Fruit fly (Drosophila melanogaster) whole organism, embryonic: ENCODE results near the gene CG9919.

Experiments
- Antp ChIP-seq: fragments of 200-800 bp; sonication (Bioruptor generic); optimal IDR thresholded peaks from 3 replicates; lab custom pipeline; 2016; ENCODE audit warnings: missing biosample characterization, missing genetic modification characterization
- Bteb2 ChIP-seq: fragments of 200-800 bp; sonication (Bioruptor generic); optimal IDR thresholded peaks from 2 replicates; lab custom pipeline; 2016; ENCODE audit warnings: missing biosample characterization, missing genetic modification characterization
- C15 ChIP-seq: fragments of 200-800 bp; sonication (Bioruptor generic); IDR thresholded peaks from 3 replicates; pipeline ENCODE4 v1.3.6; 2022; ENCODE audit warnings: missing biosample characterization, missing genetic modification characterization
- CG10543 ChIP-seq: fragments of 200-800 bp; sonication (Bioruptor generic); optimal IDR thresholded peaks from 3 replicates; lab custom pipeline; 2017; ENCODE audit warnings: missing biosample characterization, mild to moderate bottlenecking, missing genetic modification characterization, moderate library complexity
- CG11085 ChIP-seq: fragments of 200-800 bp; sonication (Bioruptor generic); IDR thresholded peaks from 2 replicates; pipeline ENCODE4 v1.3.6; 2022; ENCODE audit warnings: missing biosample characterization, missing genetic modification characterization
- CG11504 ChIP-seq: fragments of 200-800 bp; sonication (Bioruptor generic); optimal IDR thresholded peaks from 3 replicates; lab custom pipeline; 2019; ENCODE audit warnings: missing biosample characterization, mild to moderate bottlenecking, missing genetic modification characterization, moderate library complexity
- CG12071 ChIP-seq: fragments of 200-800 bp; sonication (Bioruptor generic); optimal IDR thresholded peaks from 3 replicates; lab custom pipeline; 2018; ENCODE audit warnings: missing biosample characterization, mild to moderate bottlenecking, missing genetic modification characterization
- CG12104 ChIP-seq: fragments of 200-800 bp; sonication (Bioruptor generic); optimal IDR thresholded peaks from 3 replicates; lab custom pipeline; 2016; ENCODE audit warnings: missing biosample characterization, missing genetic modification characterization
- CG13424 ChIP-seq: fragments of 200-800 bp; sonication (Bioruptor generic); optimal IDR thresholded peaks from 2 replicates; lab custom pipeline; 2019; ENCODE audit warnings: missing biosample characterization, mild to moderate bottlenecking, missing genetic modification characterization, moderate library complexity
- CG14965 ChIP-seq: fragments of 200-800 bp; sonication (Bioruptor generic); optimal IDR thresholded peaks from 2 replicates; lab custom pipeline; 2016; ENCODE audit warnings: missing biosample characterization, missing genetic modification characterization, borderline replicate concordance
- CG1529 ChIP-seq: fragments of 200-800 bp; sonication (Bioruptor generic); optimal IDR thresholded peaks from 3 replicates; lab custom pipeline; 2018; ENCODE audit warnings: missing biosample characterization, missing genetic modification characterization
- CG17912 ChIP-seq: fragments of 200-800 bp; sonication (Bioruptor generic); optimal IDR thresholded peaks from 2 replicates; lab custom pipeline; 2018; ENCODE audit warnings: missing biosample characterization, mild to moderate bottlenecking, missing genetic modification characterization
- CG18262 ChIP-seq: fragments of 200-800 bp; optimal IDR thresholded peaks from 3 replicates; lab custom pipeline; 2019; ENCODE audit warnings: missing biosample characterization, mild to moderate bottlenecking, missing genetic modification characterization, moderate library complexity
- CG18764 ChIP-seq: fragments of 200-800 bp; sonication (Bioruptor generic); optimal IDR thresholded peaks from 3 replicates; lab custom pipeline; 2016; ENCODE audit warnings: missing biosample characterization, missing genetic modification characterization
- CG2889 ChIP-seq: fragments of 200-800 bp; sonication (Bioruptor generic); IDR thresholded peaks from 3 replicates; pipeline ENCODE4 v1.3.6; 2022; ENCODE audit warnings: missing biosample characterization, missing genetic modification characterization
- CG31365 ChIP-seq: fragments of 200-800 bp; sonication (Bioruptor generic); optimal IDR thresholded peaks from 2 replicates; lab custom pipeline; 2018; ENCODE audit warnings: missing biosample characterization, mild to moderate bottlenecking, missing genetic modification characterization
- CG3163 ChIP-seq: fragments of 200-800 bp; sonication (Bioruptor generic); optimal IDR thresholded peaks from 3 replicates; lab custom pipeline; 2016; ENCODE audit warnings: missing biosample characterization, missing genetic modification characterization
- CG32532 ChIP-seq: fragments of 200-800 bp; sonication (Bioruptor generic); IDR thresholded peaks from 2 replicates; pipeline ENCODE4 v1.3.6; 2022; ENCODE audit warnings: missing biosample characterization, missing genetic modification characterization
- CG34422 ChIP-seq: fragments of 200-800 bp; sonication (Bioruptor generic); IDR thresholded peaks from 3 replicates; pipeline ENCODE4 v1.3.6; 2022; ENCODE audit warnings: missing biosample characterization, missing genetic modification characterization
- CG5180 ChIP-seq: fragments of 200-800 bp; sonication (Bioruptor generic); optimal IDR thresholded peaks from 3 replicates; lab custom pipeline; 2017; ENCODE audit warnings: missing biosample characterization, missing genetic modification characterization, mild to moderate bottlenecking, moderate library complexity, missing genetic modification reagents
- CG6654 ChIP-seq: fragments of 200-800 bp; sonication (Bioruptor generic); optimal IDR thresholded peaks from 2 replicates; lab custom pipeline; 2017; ENCODE audit warnings: missing biosample characterization, mild to moderate bottlenecking, missing genetic modification characterization
- Dbx ChIP-seq: fragments of 200-800 bp; sonication (Bioruptor generic); IDR thresholded peaks from 3 replicates; pipeline ENCODE4 v1.3.6; 2022; ENCODE audit warnings: missing biosample characterization, missing genetic modification characterization
- Dip3 ChIP-seq: fragments of 200-800 bp; sonication (Bioruptor generic); optimal IDR thresholded peaks from 3 replicates; lab custom pipeline; 2016; ENCODE audit warnings: missing biosample characterization, missing genetic modification characterization
- Dp ChIP-seq: fragments of 200-800 bp; sonication (Bioruptor generic); optimal IDR thresholded peaks from 2 replicates; lab custom pipeline; 2018; ENCODE audit warnings: missing biosample characterization, mild to moderate bottlenecking, missing genetic modification characterization, moderate library complexity
- ERR ChIP-seq: fragments of 200-800 bp; sonication (Bioruptor generic); optimal IDR thresholded peaks from 2 replicates; lab custom pipeline; 2016; ENCODE audit warnings: missing biosample characterization, missing genetic modification characterization
- Elba2 ChIP-seq: fragments of 200-800 bp; sonication (Bioruptor generic); optimal IDR thresholded peaks from 3 replicates; lab custom pipeline; 2016; ENCODE audit warnings: missing biosample characterization, missing genetic modification characterization
- Hr3 ChIP-seq: fragments of 200-800 bp; sonication (Bioruptor generic); optimal IDR thresholded peaks from 3 replicates; lab custom pipeline; 2016; ENCODE audit warnings: missing biosample characterization, missing genetic modification characterization
- Myb ChIP-seq: fragments of 200-800 bp; sonication (Bioruptor generic); optimal IDR thresholded peaks from 2 replicates; lab custom pipeline; 2016; ENCODE audit warnings: missing biosample characterization, missing genetic modification characterization
- Poxn ChIP-seq: fragments of 200-800 bp; sonication (Bioruptor generic); IDR thresholded peaks from 2 replicates; pipeline ENCODE4 v1.3.6; 2022; ENCODE audit warnings: missing biosample characterization, missing genetic modification characterization
- Sin3A ChIP-seq: fragments of >200 bp; optimal IDR thresholded peaks from 2 replicates; lab custom pipeline; 2018
- Xbp1 ChIP-seq: fragments of 200-800 bp; sonication (Bioruptor generic); optimal IDR thresholded peaks from 3 replicates; lab custom pipeline; 2016; ENCODE audit warnings: missing biosample characterization, mild to moderate bottlenecking, missing genetic modification characterization
- ash1 ChIP-seq: fragments of 200-800 bp; sonication (Bioruptor generic); optimal IDR thresholded peaks from 2 replicates; lab custom pipeline; 2018; ENCODE audit warnings: missing biosample characterization, mild to moderate bottlenecking, missing genetic modification characterization
- bab2 ChIP-seq: fragments of 200-800 bp; sonication (Bioruptor generic); optimal IDR thresholded peaks from 2 replicates; lab custom pipeline; 2016; ENCODE audit warnings: missing biosample characterization, missing genetic modification characterization
- bigmax ChIP-seq: fragments of 200-800 bp; sonication (Bioruptor generic); optimal IDR thresholded peaks from 2 replicates; lab custom pipeline; 2018; ENCODE audit warnings: missing biosample characterization, mild to moderate bottlenecking, missing genetic modification characterization
- bsh ChIP-seq, 2 experiments: fragments of 200-800 bp; sonication (Bioruptor generic); optimal IDR thresholded peaks; 2 replicates each; lab custom pipeline; 2017 to 2018; ENCODE audit warnings: mild to moderate bottlenecking in 2 of 2, missing biosample characterization in 2 of 2, missing genetic modification characterization in 2 of 2, moderate library complexity in 1 of 2
- crp ChIP-seq, 2 experiments: fragments of 200-800 bp; sonication (Bioruptor generic); optimal IDR thresholded peaks; 2 replicates in 1 of 2; 3 replicates in 1 of 2; lab custom pipeline; 2017; ENCODE audit warnings: missing biosample characterization in 2 of 2, missing genetic modification characterization in 2 of 2, mild to moderate bottlenecking in 1 of 2, moderate library complexity in 1 of 2
- emc ChIP-seq: fragments of 200-800 bp; sonication (Bioruptor generic); optimal IDR thresholded peaks from 2 replicates; lab custom pipeline; 2016; ENCODE audit warnings: missing biosample characterization, missing genetic modification characterization
- gfzf ChIP-seq: fragments of 200-800 bp; sonication (Bioruptor generic); optimal IDR thresholded peaks from 2 replicates; lab custom pipeline; 2016; ENCODE audit warnings: missing biosample characterization, mild to moderate bottlenecking, missing genetic modification characterization, moderate library complexity
- mirr ChIP-seq: fragments of 200-800 bp; sonication (Bioruptor generic); optimal IDR thresholded peaks from 3 replicates; lab custom pipeline; 2018; ENCODE audit warnings: missing biosample characterization, mild to moderate bottlenecking, missing genetic modification characterization
- psq ChIP-seq: fragments of 200-800 bp; sonication (Bioruptor generic); optimal IDR thresholded peaks from 2 replicates; lab custom pipeline; 2017; ENCODE audit warnings: missing biosample characterization, missing genetic modification characterization
- pzg ChIP-seq: fragments of 200-800 bp; sonication (Bioruptor generic); optimal IDR thresholded peaks from 3 replicates; lab custom pipeline; 2018; ENCODE audit warnings: missing biosample characterization, mild to moderate bottlenecking, missing genetic modification characterization, moderate library complexity
- repo ChIP-seq: fragments of 200-800 bp; sonication (Bioruptor generic); optimal IDR thresholded peaks from 2 replicates; lab custom pipeline; 2016; ENCODE audit warnings: missing biosample characterization, missing genetic modification characterization
- row ChIP-seq: fragments of 200-800 bp; sonication (Bioruptor generic); IDR thresholded peaks from 3 replicates; pipeline ENCODE4 v1.3.6; 2022; ENCODE audit warnings: missing biosample characterization, missing genetic modification characterization
- sd ChIP-seq: fragments of 200-800 bp; sonication (Bioruptor generic); optimal IDR thresholded peaks from 3 replicates; lab custom pipeline; 2018; ENCODE audit warnings: missing biosample characterization, mild to moderate bottlenecking, missing genetic modification characterization, moderate library complexity
- sug ChIP-seq: fragments of 200-800 bp; optimal IDR thresholded peaks from 2 replicates; lab custom pipeline; 2019; ENCODE audit warnings: missing biosample characterization, mild to moderate bottlenecking, missing genetic modification characterization, moderate library complexity
- tna ChIP-seq: fragments of 200-800 bp; sonication (Bioruptor generic); IDR thresholded peaks from 2 replicates; pipeline ENCODE4 v1.3.6; 2022; ENCODE audit warnings: missing biosample characterization, missing genetic modification characterization; ENCODE audit not compliant: partially characterized antibody
- tx ChIP-seq: fragments of 200-800 bp; sonication (Bioruptor generic); optimal IDR thresholded peaks from 2 replicates; lab custom pipeline; 2016; ENCODE audit warnings: missing biosample characterization, missing genetic modification characterization
- unpg ChIP-seq: fragments of 200-800 bp; sonication (Bioruptor generic); optimal IDR thresholded peaks from 3 replicates; lab custom pipeline; 2018; ENCODE audit warnings: missing biosample characterization, mild to moderate bottlenecking, missing genetic modification characterization, moderate library complexity
- usp ChIP-seq: fragments of >200 bp; optimal IDR thresholded peaks from 2 replicates; lab custom pipeline; 2017; ENCODE audit warnings: missing biosample characterization, missing genetic modification characterization
- wdn ChIP-seq: fragments of 200-800 bp; sonication (Bioruptor generic); IDR thresholded peaks from 2 replicates; pipeline ENCODE4 v1.3.6; 2022; ENCODE audit warnings: missing biosample characterization, missing genetic modification characterization

Gene CG9919

DNA sequence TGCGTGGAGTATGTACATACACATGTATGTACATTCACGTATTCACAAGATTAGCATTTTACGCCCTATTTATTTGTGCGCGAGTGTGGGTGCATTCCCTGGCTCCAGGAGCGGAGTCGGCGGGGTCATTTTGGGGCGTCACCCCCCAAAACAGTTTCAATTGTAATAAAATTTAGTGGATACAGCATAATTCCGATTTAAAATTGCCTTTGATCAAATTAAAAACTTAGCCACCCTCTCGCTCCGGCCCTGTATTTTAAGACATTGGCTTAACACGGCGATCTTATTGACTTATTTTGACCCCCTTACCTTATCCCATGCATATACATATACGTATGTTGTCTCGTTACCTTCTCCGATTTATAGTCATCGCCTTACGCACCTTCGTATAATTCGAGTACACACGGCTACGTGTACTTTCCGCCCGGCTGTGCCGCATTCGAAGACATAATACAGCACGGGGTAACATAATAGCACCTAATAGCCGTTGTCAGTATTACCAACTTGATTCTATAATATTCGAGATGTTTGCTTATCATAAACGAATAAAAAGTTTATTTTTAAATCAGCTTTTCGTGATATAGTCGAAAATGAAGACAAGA lies 51.1 kb downstream of the CG9919 start (continued):
- TF ChIP-seq CG12071 (GFP tag; lab: Kevin White, UChicago) (peak; percentile 70), CG5180 (peak; percentile 54), tna (GFP tag; lab: Robert Waterston, UW) (no peak), CG13424 (tag; lab: Kevin White, UChicago) (peak; percentile 75), CG6654 (GFP tag; lab: Kevin White, UChicago) (peak; percentile 72), CG1529 (GFP tag; lab: Kevin White, UChicago) (peak; percentile 47), ash1 (peak; percentile 39), CG12104 (GFP tag; lab: Kevin White, UChicago) (peak; percentile 44), Xbp1 (peak; percentile 83), CG3163 (GFP tag; lab: Kevin White, UChicago) (no peak), sug (tag; lab: Kevin White, UChicago) (peak; percentile 73), CG31365 (tag; lab: Kevin White, UChicago) (peak; percentile 10), psq (GFP tag; lab: Kevin White, UChicago) (no peak), CG18764 (no peak), emc (GFP tag; lab: Kevin White, UChicago) (peak; percentile 31), C15 (GFP tag; lab: Robert Waterston, UW) (peak; percentile 80; the same call in 2 of the 3 replicates), Poxn (GFP tag; lab: Robert Waterston, UW) (peak; percentile 74), Elba2 (no peak), pzg (GFP tag; lab: Kevin White, UChicago) (peak; percentile 8), bsh (GFP tag; optimal IDR thresholded peaks at IDR 0.05; lab: Kevin White, UChicago) (peak; percentile 50 to 76), bigmax (GFP tag; lab: Kevin White, UChicago) (no peak), unpg (peak; percentile 68), CG2889 (GFP tag; lab: Robert Waterston, UW) (peak; percentile 66; the same call in 2 of the 3 replicates), bab2 (peak; percentile 83), Hr3 (GFP tag; lab: Kevin White, UChicago) (peak; percentile 85), CG10543 (GFP tag; lab: Kevin White, UChicago) (peak; percentile 16), usp (GFP tag; lab: Kevin White, UChicago) (no peak), Antp (GFP tag; lab: Kevin White, UChicago) (peak; percentile 95), ERR (GFP tag; lab: Kevin White, UChicago) (peak; percentile 86), mirr (GFP tag; lab: Kevin White, UChicago) (peak; percentile 8), Dp (GFP tag; lab: Kevin White, UChicago) (no peak), Myb (GFP tag; lab: Kevin White, UChicago) (peak; percentile 56), crp (GFP tag; optimal IDR thresholded peaks at IDR 0.05; lab: Kevin White, UChicago) (peak in 1 of 2 experiments; percentile 8), CG17912 (GFP tag; lab: Kevin White, UChicago) (peak; percentile 10), CG32532 (GFP tag; lab: Robert Waterston, UW) (peak; percentile 85), tx (peak; percentile 61), row (GFP tag; lab: Robert Waterston, UW) (peak; percentile 92), Dip3 (peak; percentile 68), CG11085 (GFP tag; lab: Robert Waterston, UW) (peak; percentile 85), wdn (GFP tag; lab: Robert Waterston, UW) (peak; percentile 60), Sin3A (lab: Kevin White, UChicago) (no peak), Dbx (GFP tag; lab: Robert Waterston, UW) (peak; percentile 90), gfzf (GFP tag; lab: Kevin White, UChicago) (no peak), CG34422 (GFP tag; lab: Robert Waterston, UW) (peak; percentile 95), repo (GFP tag; lab: Kevin White, UChicago) (peak; percentile 22), CG18262 (tag; lab: Kevin White, UChicago) (peak; percentile 70), CG11504 (tag; lab: Kevin White, UChicago) (peak; percentile 89), Bteb2 (peak; percentile 22), CG14965 (GFP tag; lab: Kevin White, UChicago) (peak; percentile 19), sd (tag; lab: Kevin White, UChicago) (peak; percentile 66)
